Worm (Caenorhabditis elegans): Measurements from ENCODE around the gene F19C7.3.

DNA sequence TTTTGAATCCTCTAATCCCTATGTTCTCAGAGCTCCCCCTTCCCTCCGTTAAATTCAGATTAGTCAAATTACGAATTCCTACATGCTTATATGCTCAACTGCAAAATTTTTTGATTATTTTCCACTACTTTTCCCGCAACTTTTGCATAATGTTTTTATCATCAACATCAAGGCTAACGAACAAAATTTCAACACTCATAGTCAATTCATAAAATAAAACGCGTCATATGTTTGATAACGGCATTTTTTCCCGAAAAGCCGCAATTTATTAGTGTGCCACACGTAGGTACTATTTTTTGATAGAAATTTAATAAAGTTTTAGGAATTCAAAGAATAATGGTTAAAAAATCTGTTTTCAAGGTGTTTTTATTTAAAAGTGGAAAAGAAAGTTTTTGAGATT is 37.8 kb upstream of the F19C7.3 start:
- TF ChIP-seq nhr-28 (tag; optimal IDR thresholded peaks at IDR 0.05) (no peak), nhr-12 (tag; optimal IDR thresholded peaks at IDR 0.05) (no peak), unc-62 (GFP tag; optimal IDR thresholded peaks at IDR 0.05) (no peak), bed-3 (GFP tag; optimal IDR thresholded peaks at IDR 0.05) (no peak), M03D4.4 (tag; optimal IDR thresholded peaks at IDR 0.05) (no peak), lin-13 (tag; optimal IDR thresholded peaks at IDR 0.05) (no peak), pha-4 (tag; optimal IDR thresholded peaks at IDR 0.05) (no peak), zip-8 (tag; optimal IDR thresholded peaks at IDR 0.05) (no peak), snpc-4 (tag; optimal IDR thresholded peaks at IDR 0.05) (no peak), nhr-237 (tag; optimal IDR thresholded peaks at IDR 0.05) (no peak), blmp-1 (tag; optimal IDR thresholded peaks at IDR 0.05) (no peak), mab-5 (tag; optimal IDR thresholded peaks at IDR 0.05) (no peak), sptf-1 (tag; optimal IDR thresholded peaks at IDR 0.05) (no peak), ztf-11 (tag; optimal IDR thresholded peaks at IDR 0.05) (no peak)

All from whole organism, mixed stage, embryonic.